Fruit fly (Drosophila melanogaster) whole organism, embryonic: Measurements from ENCODE around the gene CG32700.

ENCODE experiments used
- C15 ChIP-seq: fragments of 200-800 bp; sonication (Bioruptor generic); IDR thresholded peaks from 3 replicates; pipeline ENCODE4 v1.3.6; 2022; ENCODE audit warnings: missing biosample characterization, missing genetic modification characterization
- CG12219 ChIP-seq: fragments of 200-800 bp; sonication (Bioruptor generic); optimal IDR thresholded peaks from 3 replicates; lab custom pipeline; 2018; ENCODE audit warnings: missing biosample characterization, mild to moderate bottlenecking, missing genetic modification characterization
- CG13894 ChIP-seq: fragments of 200-800 bp; sonication (Bioruptor generic); optimal IDR thresholded peaks from 3 replicates; lab custom pipeline; 2018; ENCODE audit warnings: missing biosample characterization, mild to moderate bottlenecking, missing genetic modification characterization, moderate library complexity
- CG14860 ChIP-seq: fragments of 200-800 bp; sonication (Bioruptor generic); IDR thresholded peaks from 3 replicates; pipeline ENCODE4 v1.3.6; 2022; ENCODE audit warnings: missing biosample characterization, missing genetic modification characterization; ENCODE audit not compliant: partially characterized antibody
- CG17186 ChIP-seq: fragments of 200-800 bp; sonication (Bioruptor generic); optimal IDR thresholded peaks from 3 replicates; lab custom pipeline; 2017; ENCODE audit warnings: missing biosample characterization, missing genetic modification reagents, missing genetic modification characterization
- CG17385 ChIP-seq: fragments of 200-800 bp; sonication (Bioruptor generic); optimal IDR thresholded peaks from 3 replicates; lab custom pipeline; 2018; ENCODE audit warnings: missing biosample characterization, mild to moderate bottlenecking, missing genetic modification characterization
- CG18262 ChIP-seq: fragments of 200-800 bp; optimal IDR thresholded peaks from 3 replicates; lab custom pipeline; 2019; ENCODE audit warnings: missing biosample characterization, mild to moderate bottlenecking, missing genetic modification characterization, moderate library complexity
- CG31365 ChIP-seq: fragments of 200-800 bp; sonication (Bioruptor generic); optimal IDR thresholded peaks from 2 replicates; lab custom pipeline; 2018; ENCODE audit warnings: missing biosample characterization, mild to moderate bottlenecking, missing genetic modification characterization
- CG3163 ChIP-seq: fragments of 200-800 bp; sonication (Bioruptor generic); optimal IDR thresholded peaks from 3 replicates; lab custom pipeline; 2016; ENCODE audit warnings: missing biosample characterization, missing genetic modification characterization
- CG32772 ChIP-seq: fragments of 200-800 bp; sonication (Bioruptor generic); IDR thresholded peaks from 2 replicates; pipeline ENCODE4 v1.3.6; 2022; ENCODE audit warnings: missing biosample characterization, missing genetic modification characterization
- CG34224 ChIP-seq: fragments of 200-800 bp; sonication (Bioruptor generic); IDR thresholded peaks from 3 replicates; pipeline ENCODE4 v1.3.6; 2022; ENCODE audit warnings: missing biosample characterization, missing genetic modification characterization; ENCODE audit not compliant: partially characterized antibody
- CG6272 ChIP-seq: fragments of 200-800 bp; sonication (Bioruptor generic); IDR thresholded peaks from 2 replicates; pipeline ENCODE4 v1.3.6; 2022; ENCODE audit warnings: missing biosample characterization, missing genetic modification characterization
- CG6654 ChIP-seq: fragments of 200-800 bp; sonication (Bioruptor generic); optimal IDR thresholded peaks from 2 replicates; lab custom pipeline; 2017; ENCODE audit warnings: missing biosample characterization, mild to moderate bottlenecking, missing genetic modification characterization
- CG8089 ChIP-seq: fragments of 200-800 bp; sonication (Bioruptor generic); optimal IDR thresholded peaks from 3 replicates; lab custom pipeline; 2016; ENCODE audit warnings: missing biosample characterization, missing genetic modification characterization
- Fer3 ChIP-seq: fragments of 200-800 bp; sonication (Bioruptor generic); optimal IDR thresholded peaks from 2 replicates; lab custom pipeline; 2018; ENCODE audit warnings: missing biosample characterization, mild to moderate bottlenecking, missing genetic modification characterization, moderate library complexity
- Max ChIP-seq: fragments of 200-800 bp; sonication (Bioruptor generic); optimal IDR thresholded peaks from 2 replicates; lab custom pipeline; 2016; ENCODE audit warnings: missing biosample characterization, mild to moderate bottlenecking, missing genetic modification characterization
- Myb ChIP-seq: fragments of 200-800 bp; sonication (Bioruptor generic); optimal IDR thresholded peaks from 2 replicates; lab custom pipeline; 2016; ENCODE audit warnings: missing biosample characterization, missing genetic modification characterization
- Poxn ChIP-seq: fragments of 200-800 bp; sonication (Bioruptor generic); IDR thresholded peaks from 2 replicates; pipeline ENCODE4 v1.3.6; 2022; ENCODE audit warnings: missing biosample characterization, missing genetic modification characterization
- Ravus ChIP-seq: fragments of 200-800 bp; sonication (Bioruptor generic); IDR thresholded peaks from 2 replicates; pipeline ENCODE4 v1.3.6; 2022; ENCODE audit warnings: missing biosample characterization, missing genetic modification characterization
- Side ChIP-seq: fragments of 200-800 bp; sonication (Bioruptor generic); optimal IDR thresholded peaks from 2 replicates; lab custom pipeline; 2016; ENCODE audit warnings: missing biosample characterization, missing genetic modification characterization
- Spps ChIP-seq: fragments of 200-800 bp; sonication (Bioruptor generic); optimal IDR thresholded peaks from 2 replicates; lab custom pipeline; 2018; ENCODE audit warnings: missing biosample characterization, mild to moderate bottlenecking, missing genetic modification characterization
- Sry-β ChIP-seq: fragments of 200-800 bp; sonication (Bioruptor generic); optimal IDR thresholded peaks from 2 replicates; lab custom pipeline; 2018; ENCODE audit warnings: missing biosample characterization, mild to moderate bottlenecking, missing genetic modification characterization, moderate library complexity
- TFAM ChIP-seq: fragments of 200-800 bp; sonication (Bioruptor generic); optimal IDR thresholded peaks from 2 replicates; lab custom pipeline; 2017; ENCODE audit warnings: missing biosample characterization, missing genetic modification characterization, inconsistent platforms
- Taf1 ChIP-seq: fragments of 200-800 bp; sonication (Bioruptor generic); IDR thresholded peaks from 2 replicates; pipeline ENCODE4 v1.3.6; 2022; ENCODE audit warnings: missing biosample characterization, missing genetic modification characterization
- YL-1 ChIP-seq: fragments of 200-800 bp; sonication (Bioruptor generic); optimal IDR thresholded peaks from 3 replicates; lab custom pipeline; 2017; ENCODE audit warnings: missing biosample characterization, mild to moderate bottlenecking, missing genetic modification characterization
- abd-A ChIP-seq: fragments of 200-800 bp; sonication (Bioruptor generic); optimal IDR thresholded peaks from 3 replicates; lab custom pipeline; 2019; ENCODE audit warnings: missing biosample characterization, mild to moderate bottlenecking, missing genetic modification characterization, moderate library complexity
- bowl ChIP-seq: fragments of 200-800 bp; sonication (Bioruptor generic); IDR thresholded peaks from 2 replicates; pipeline ENCODE4 v1.3.6; 2022; ENCODE audit warnings: missing biosample characterization, missing genetic modification characterization
- caup ChIP-seq: fragments of 200-800 bp; sonication (Bioruptor generic); optimal IDR thresholded peaks from 3 replicates; lab custom pipeline; 2017; ENCODE audit warnings: missing biosample characterization, mild to moderate bottlenecking, missing genetic modification characterization, moderate library complexity; ENCODE audit not compliant: severe bottlenecking
- chif ChIP-seq, 2 experiments: fragments of 200-800 bp; sonication (Bioruptor generic); optimal IDR thresholded peaks; 3 replicates each; lab custom pipeline; 2016; ENCODE audit warnings: missing biosample characterization in 2 of 2, missing genetic modification characterization in 2 of 2
- chm ChIP-seq: fragments of 200-800 bp; sonication (Bioruptor generic); IDR thresholded peaks from 2 replicates; pipeline ENCODE4 v1.3.6; 2022; ENCODE audit warnings: missing biosample characterization, missing genetic modification characterization
- crc ChIP-seq: fragments of 200-800 bp; sonication (Bioruptor generic); optimal IDR thresholded peaks from 2 replicates; lab custom pipeline; 2016; ENCODE audit warnings: missing biosample characterization, missing genetic modification characterization
- crp ChIP-seq, 2 experiments: fragments of 200-800 bp; sonication (Bioruptor generic); optimal IDR thresholded peaks; 2 replicates in 1 of 2; 3 replicates in 1 of 2; lab custom pipeline; 2017; ENCODE audit warnings: missing biosample characterization in 2 of 2, missing genetic modification characterization in 2 of 2, mild to moderate bottlenecking in 1 of 2, moderate library complexity in 1 of 2
- danr ChIP-seq: fragments of 200-800 bp; sonication (Bioruptor generic); IDR thresholded peaks from 2 replicates; pipeline ENCODE4 v1.3.6; 2022; ENCODE audit warnings: missing biosample characterization, missing genetic modification characterization
- dati ChIP-seq: fragments of 200-800 bp; sonication (Bioruptor generic); IDR thresholded peaks from 2 replicates; pipeline ENCODE4 v1.3.6; 2022; ENCODE audit warnings: missing biosample characterization, missing genetic modification characterization
- gcm ChIP-seq: fragments of 200-800 bp; sonication (Bioruptor generic); optimal IDR thresholded peaks from 2 replicates; lab custom pipeline; 2019; ENCODE audit warnings: missing biosample characterization, mild to moderate bottlenecking, missing genetic modification characterization, moderate library complexity
- gcm2 ChIP-seq: fragments of 200-800 bp; sonication (Bioruptor generic); optimal IDR thresholded peaks from 2 replicates; lab custom pipeline; 2016; ENCODE audit warnings: missing biosample characterization, missing genetic modification characterization
- jumu ChIP-seq: fragments of 200-800 bp; sonication (Bioruptor generic); optimal IDR thresholded peaks from 3 replicates; lab custom pipeline; 2016; ENCODE audit warnings: missing biosample characterization, missing genetic modification characterization
- odd ChIP-seq: fragments of 200-800 bp; sonication (Bioruptor generic); optimal IDR thresholded peaks from 2 replicates; lab custom pipeline; 2017; ENCODE audit warnings: missing biosample characterization, mild to moderate bottlenecking, missing genetic modification characterization
- pan ChIP-seq, 4 experiments: fragments of >200 bp in 3 of 4; fragments of 200-800 bp in 1 of 4; sonication (Bioruptor generic) in 1 of 4; optimal IDR thresholded peaks in 3 of 4; IDR thresholded peaks in 1 of 4; 2 replicates each; pipeline versions ENCODE4 v1.3.6 to Lab custom; 2017 to 2022; ENCODE audit warnings: missing biosample characterization in 2 of 4, missing genetic modification characterization in 2 of 4, mixed read lengths in 1 of 4
- pb ChIP-seq: fragments of 200-800 bp; sonication (Bioruptor generic); optimal IDR thresholded peaks from 3 replicates; lab custom pipeline; 2016; ENCODE audit warnings: missing biosample characterization, missing genetic modification characterization
- psq ChIP-seq: fragments of 200-800 bp; sonication (Bioruptor generic); optimal IDR thresholded peaks from 2 replicates; lab custom pipeline; 2017; ENCODE audit warnings: missing biosample characterization, missing genetic modification characterization
- salm ChIP-seq: fragments of 200-800 bp; sonication (Bioruptor generic); optimal IDR thresholded peaks from 2 replicates; lab custom pipeline; 2018; ENCODE audit warnings: missing biosample characterization, mild to moderate bottlenecking, missing genetic modification characterization
- tgo ChIP-seq: fragments of 200-800 bp; sonication (Bioruptor generic); IDR thresholded peaks from 3 replicates; pipeline ENCODE4 v1.3.6; 2022; ENCODE audit warnings: missing biosample characterization, missing genetic modification characterization
- tio ChIP-seq: fragments of 200-800 bp; sonication (Bioruptor generic); optimal IDR thresholded peaks from 2 replicates; lab custom pipeline; 2017; ENCODE audit warnings: missing biosample characterization, missing genetic modification characterization, inconsistent platforms
- tll ChIP-seq, 2 experiments: fragments of 200-800 bp in 1 of 2; fragments of >200 bp in 1 of 2; sonication (Bioruptor generic) in 1 of 2; optimal IDR thresholded peaks; 2 replicates each; lab custom pipeline; 2017 to 2019; ENCODE audit warnings: missing biosample characterization in 2 of 2, missing genetic modification characterization in 2 of 2, mild to moderate bottlenecking in 1 of 2, moderate library complexity in 1 of 2
- tna ChIP-seq: fragments of 200-800 bp; sonication (Bioruptor generic); IDR thresholded peaks from 2 replicates; pipeline ENCODE4 v1.3.6; 2022; ENCODE audit warnings: missing biosample characterization, missing genetic modification characterization; ENCODE audit not compliant: partially characterized antibody
- wor ChIP-seq: fragments of 200-800 bp; sonication (Bioruptor generic); IDR thresholded peaks from 2 replicates; pipeline ENCODE4 v1.3.6; 2022; ENCODE audit warnings: missing biosample characterization, missing genetic modification characterization
- z ChIP-seq: fragments of 200-800 bp; sonication (Bioruptor generic); IDR thresholded peaks from 3 replicates; pipeline ENCODE4 v1.3.6; 2022; ENCODE audit warnings: missing biosample characterization, missing genetic modification characterization

The CG32700 gene

dm6 chrX:9600083-9600817 lies 49.6 kb upstream of the CG32700 start (continued):
- TF ChIP-seq chm (peak; percentile 54; the same call in 1 of the 2 replicates), CG12219 (GFP tag; lab: Kevin White, UChicago) (peak; percentile 63), CG14860 (GFP tag; lab: Robert Waterston, UW) (no peak), crc (peak; percentile 40), CG13894 (tag; lab: Kevin White, UChicago) (peak; percentile 68), dati (GFP tag; lab: Robert Waterston, UW) (no peak), psq (GFP tag; lab: Kevin White, UChicago) (peak; percentile 39), CG32772 (GFP tag; lab: Robert Waterston, UW) (peak; percentile 83), CG34224 (GFP tag; lab: Robert Waterston, UW) (no peak), gcm2 (no peak), abd-A (tag; lab: Kevin White, UChicago) (peak; percentile 32), CG31365 (tag; lab: Kevin White, UChicago) (peak; percentile 31), gcm (GFP tag; lab: Kevin White, UChicago) (peak; percentile 56), YL-1 (GFP tag; lab: Kevin White, UChicago) (peak; percentile 4), Myb (no peak), CG17385 (peak; percentile 74), pb (peak; percentile 43), Max (peak; percentile 81), chif (GFP tag; optimal IDR thresholded peaks at IDR 0.05; lab: Kevin White, UChicago) (peak; percentile 59 to 84), Sry-β (no peak), Poxn (GFP tag; lab: Robert Waterston, UW) (0 out of 2 replicates have a peak, but pooled peaks have one; percentile 12), crp (GFP tag; optimal IDR thresholded peaks at IDR 0.05; lab: Kevin White, UChicago) (peak in 1 of 2 experiments; percentile 22), Taf1 (GFP tag; lab: Robert Waterston, UW) (peak; percentile 39; the same call in 1 of the 2 replicates), bowl (GFP tag; lab: Robert Waterston, UW) (0 out of 2 replicates have a peak, but pooled peaks have one; percentile 7), CG3163 (GFP tag; lab: Kevin White, UChicago) (peak; percentile 58), TFAM (GFP tag; lab: Kevin White, UChicago) (no peak), tna (GFP tag; lab: Robert Waterston, UW) (no peak), danr (GFP tag; lab: Robert Waterston, UW) (0 out of 2 replicates have a peak, but pooled peaks have one; percentile 28), Fer3 (peak; percentile 59), CG17186 (no peak), Side (GFP tag; lab: Kevin White, UChicago) (peak; percentile 50), Spps (tag; lab: Kevin White, UChicago) (peak; percentile 10), odd (GFP tag; lab: Kevin White, UChicago) (peak; percentile 74), wor (peak; percentile 59), caup (peak; percentile 76), CG8089 (peak; percentile 66), tgo (peak; percentile 69), C15 (GFP tag; lab: Robert Waterston, UW) (0 out of 3 replicates have a peak, but pooled peaks have one; percentile 20), tio (no peak), Ravus (GFP tag; lab: Robert Waterston, UW) (no peak), tll (GFP tag; optimal IDR thresholded peaks at IDR 0.05; lab: Kevin White, UChicago) (no peak), z (GFP tag; lab: Robert Waterston, UW) (no peak), CG6654 (GFP tag; lab: Kevin White, UChicago) (peak; percentile 43), salm (peak; percentile 36), jumu (GFP tag; lab: Kevin White, UChicago) (peak; percentile 71), pan (optimal IDR thresholded peaks at IDR 0.05; lab: Kevin White, UChicago) (no peak), pan (GFP tag; optimal IDR thresholded peaks at IDR 0.05 in 1 of 2, IDR thresholded peaks at IDR 0.05 in 1 of 2) (peak in 1 of 2 experiments; percentile 68), CG18262 (peak; percentile 77), CG6272 (GFP tag; lab: Robert Waterston, UW) (peak; percentile 52)
